Worm (Caenorhabditis elegans) whole organism, L4 larva: ENCODE results near the gene rfip-2.

Source experiments
- F44E2.7 ChIP-seq: fragments of 200-800 bp; sonication (Bioruptor generic); IDR thresholded peaks from 2 replicates; pipeline ENCODE4 v2.1.2; 2022; ENCODE audit warnings: missing genetic modification characterization, missing compliant biosample characterization
- R02D3.7 ChIP-seq: fragments of 150-350 bp; sonication (generic microtip); optimal IDR thresholded peaks from 3 replicates; lab custom pipeline; 2014; ENCODE audit warnings: missing biosample characterization, missing genetic modification characterization
- ZK337.2 ChIP-seq: fragments of 200-800 bp; sonication (Bioruptor generic); IDR thresholded peaks from 2 replicates; pipeline ENCODE4 v1.3.6; 2022; ENCODE audit warnings: missing genetic modification reagents, missing genetic modification characterization, missing compliant biosample characterization
- ZK546.5 ChIP-seq, 2 experiments: sonication (generic microtip); optimal IDR thresholded peaks; 2 replicates each; lab custom pipeline; 2017; ENCODE audit warnings: missing biosample characterization in 2 of 2, missing genetic modification characterization in 2 of 2
- aha-1 ChIP-seq: fragments of 150-350 bp; peaks from one replicate; lab custom pipeline; 2014; ENCODE audit warnings: missing biosample characterization, missing genetic modification characterization
- aly-2 ChIP-seq: sonication (generic microtip); optimal IDR thresholded peaks from 2 replicates; lab custom pipeline; 2018; ENCODE audit warnings: missing biosample characterization, missing genetic modification characterization
- attf-4 ChIP-seq: sonication (generic microtip); optimal IDR thresholded peaks from 3 replicates; lab custom pipeline; 2017; ENCODE audit warnings: missing biosample characterization, missing genetic modification characterization
- daf-12 ChIP-seq: fragments of 150-350 bp; optimal IDR thresholded peaks from 2 replicates; lab custom pipeline; 2014; ENCODE audit warnings: missing biosample characterization, missing genetic modification reagents, missing genetic modification characterization
- daf-16 ChIP-seq, 3 experiments: sonication (generic microtip); optimal IDR thresholded peaks; 2 replicates each; lab custom pipeline; 2016 to 2017; ENCODE audit warnings: missing genetic modification characterization in 3 of 3, missing genetic modification reagents in 3 of 3, mild to moderate bottlenecking in 2 of 3, missing compliant biosample characterization in 2 of 3, missing biosample characterization in 1 of 3, moderate library complexity in 1 of 3
- egl-43 ChIP-seq: fragments of 200-800 bp; sonication (Bioruptor generic); IDR thresholded peaks from 2 replicates; pipeline ENCODE4 v1.3.6; 2022; ENCODE audit warnings: missing genetic modification reagents, missing genetic modification characterization, missing compliant biosample characterization
- hlh-11 ChIP-seq: fragments of 200-800 bp; sonication (Bioruptor generic); optimal IDR thresholded peaks from 2 replicates; lab custom pipeline; 2018; ENCODE audit warnings: mild to moderate bottlenecking, missing genetic modification characterization, missing compliant biosample characterization
- hlh-30 ChIP-seq: sonication (generic microtip); optimal IDR thresholded peaks from 2 replicates; lab custom pipeline; 2017; ENCODE audit warnings: antibody characterized with exemption, mild to moderate bottlenecking, missing genetic modification characterization, missing compliant biosample characterization; ENCODE audit not compliant: insufficient read depth
- hmg-1.1 ChIP-seq: fragments of 200-800 bp; sonication (Bioruptor generic); IDR thresholded peaks from 2 replicates; pipeline ENCODE4 v1.3.6; 2022; ENCODE audit warnings: missing genetic modification reagents, missing genetic modification characterization, missing compliant biosample characterization
- lim-7 ChIP-seq: fragments of 200-800 bp; sonication (Bioruptor generic); IDR thresholded peaks from 2 replicates; pipeline ENCODE4 v1.3.6; 2022; ENCODE audit warnings: missing genetic modification characterization, missing compliant biosample characterization
- lin-13 ChIP-seq: fragments of 150-350 bp; optimal IDR thresholded peaks from 2 replicates; lab custom pipeline; 2014; ENCODE audit warnings: missing biosample characterization, missing genetic modification reagents, missing genetic modification characterization
- lin-38 ChIP-seq: fragments of 200-800 bp; sonication (Bioruptor generic); IDR thresholded peaks from 2 replicates; pipeline ENCODE4 v1.3.6; 2022; ENCODE audit warnings: missing genetic modification reagents, missing genetic modification characterization, missing compliant biosample characterization
- lsy-2 ChIP-seq, 2 experiments: fragments of 150-350 bp in 1 of 2; sonication (generic microtip) in 1 of 2; optimal IDR thresholded peaks; 2 replicates each; lab custom pipeline; 2014 to 2017; ENCODE audit warnings: missing biosample characterization in 2 of 2, missing genetic modification characterization in 2 of 2
- mep-1 ChIP-seq: fragments of 150-350 bp; sonication (generic microtip); optimal IDR thresholded peaks from 3 replicates; lab custom pipeline; 2014; ENCODE audit warnings: missing biosample characterization, missing genetic modification characterization
- mes-2 ChIP-seq: sonication (generic microtip); optimal IDR thresholded peaks from 2 replicates; lab custom pipeline; 2016; ENCODE audit warnings: missing genotype, mild to moderate bottlenecking, missing genetic modification characterization, missing compliant biosample characterization; ENCODE audit not compliant: poor library complexity, severe bottlenecking
- mxl-2 ChIP-seq: fragments of 200-800 bp; sonication (Bioruptor generic); conservative IDR thresholded peaks from 2 replicates; pipeline ENCODE4 v1.3.6; 2022; ENCODE audit warnings: missing genetic modification reagents, missing genetic modification characterization, missing compliant biosample characterization
- mxl-3 ChIP-seq: fragments of 200-800 bp; sonication (Bioruptor generic); optimal IDR thresholded peaks from 2 replicates; lab custom pipeline; 2018; ENCODE audit warnings: mild to moderate bottlenecking, missing genetic modification characterization, missing compliant biosample characterization
- nhr-11 ChIP-seq: fragments of 150-350 bp; optimal IDR thresholded peaks from 2 replicates; lab custom pipeline; 2014; ENCODE audit warnings: missing biosample characterization, missing genetic modification characterization
- nhr-111 ChIP-seq: fragments of 200-800 bp; sonication (Bioruptor generic); optimal IDR thresholded peaks from 2 replicates; lab custom pipeline; 2018; ENCODE audit warnings: mild to moderate bottlenecking, missing genetic modification characterization, missing compliant biosample characterization
- nhr-48 ChIP-seq: sonication (generic microtip); optimal IDR thresholded peaks from 2 replicates; lab custom pipeline; 2016; ENCODE audit warnings: mild to moderate bottlenecking, missing genetic modification characterization, missing compliant biosample characterization
- pha-4 ChIP-seq, 2 experiments: fragments of 150-350 bp in 1 of 2; fragments of 200-800 bp in 1 of 2; sonication (Bioruptor generic) in 1 of 2; IDR thresholded peaks in 1 of 2; optimal IDR thresholded peaks in 1 of 2; 2 replicates each; pipeline versions ENCODE4 v1.3.6 to Lab custom; 2014 to 2022; ENCODE audit warnings: missing genetic modification characterization in 2 of 2, missing genetic modification reagents in 2 of 2, missing biosample characterization in 1 of 2, missing compliant biosample characterization in 1 of 2
- pqm-1 ChIP-seq: sonication (generic microtip); optimal IDR thresholded peaks from 2 replicates; lab custom pipeline; 2017; ENCODE audit warnings: missing biosample characterization, missing genetic modification characterization
- set-16 ChIP-seq: fragments of 200-800 bp; sonication (Bioruptor generic); IDR thresholded peaks from 2 replicates; pipeline ENCODE4 v1.3.6; 2022; ENCODE audit warnings: missing genetic modification reagents, missing genetic modification characterization, missing compliant biosample characterization
- skn-1 ChIP-seq: fragments of 150-350 bp; optimal IDR thresholded peaks from 2 replicates; lab custom pipeline; 2014; ENCODE audit warnings: missing biosample characterization, missing genetic modification characterization
- snpc-4 ChIP-seq: fragments of 150-350 bp; optimal IDR thresholded peaks from 2 replicates; lab custom pipeline; 2014; ENCODE audit warnings: missing biosample characterization, missing genetic modification characterization
- spr-3 ChIP-seq: fragments of 200-800 bp; sonication (Bioruptor generic); optimal IDR thresholded peaks from 2 replicates; lab custom pipeline; 2018; ENCODE audit warnings: mild to moderate bottlenecking, missing genetic modification characterization, missing compliant biosample characterization
- tra-1 ChIP-seq: fragments of 200-800 bp; sonication (Bioruptor generic); IDR thresholded peaks from 2 replicates; pipeline ENCODE4 v1.3.6; 2022; ENCODE audit warnings: missing genetic modification reagents, missing genetic modification characterization, missing compliant biosample characterization

The rfip-2 gene

DNA sequence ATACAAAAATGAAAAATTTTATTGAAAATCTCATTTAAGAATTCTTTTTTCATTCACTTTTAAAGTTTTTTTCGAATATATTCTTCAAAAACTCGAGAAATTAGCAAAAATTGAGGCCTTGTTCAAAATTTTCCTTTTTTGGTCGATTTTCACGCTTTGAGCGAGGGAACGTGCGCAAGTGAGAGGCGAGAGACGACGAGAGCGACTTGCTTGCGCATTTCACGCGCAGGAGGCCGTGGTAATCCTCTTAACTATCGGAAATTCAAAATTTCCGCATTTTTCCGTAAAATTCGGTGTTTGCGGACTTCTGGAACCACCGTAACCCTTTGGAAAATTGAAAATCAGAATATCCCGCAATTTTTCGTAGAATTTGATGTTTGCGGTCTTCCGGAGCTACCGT, 6.3 kb downstream of the rfip-2 start:
- TF ChIP-seq hmg-1.1 (GFP tag; lab: Robert Waterston, UW) (peak; percentile 39; the same call in 1 of the 2 replicates), mes-2 (tag; lab: Kevin White, UChicago) (peak; percentile 34), aha-1 (tag; lab: Kevin White, UChicago) (peak; percentile 67), spr-3 (GFP tag; lab: Kevin White, UChicago) (no peak), daf-16 (GFP tag; optimal IDR thresholded peaks at IDR 0.05; lab: Kevin White, UChicago) (no peak), daf-16 (tag; optimal IDR thresholded peaks at IDR 0.05; lab: Kevin White, UChicago) (no peak), lin-38 (GFP tag; lab: Robert Waterston, UW) (peak; percentile 39; the same call in 1 of the 2 replicates), nhr-111 (GFP tag; lab: Kevin White, UChicago) (no peak), pqm-1 (tag; lab: Kevin White, UChicago) (no peak), mxl-3 (no peak), ZK337.2 (GFP tag; lab: Robert Waterston, UW) (0 out of 2 replicates have a peak, but pooled peaks have one; percentile 7)

DNA sequence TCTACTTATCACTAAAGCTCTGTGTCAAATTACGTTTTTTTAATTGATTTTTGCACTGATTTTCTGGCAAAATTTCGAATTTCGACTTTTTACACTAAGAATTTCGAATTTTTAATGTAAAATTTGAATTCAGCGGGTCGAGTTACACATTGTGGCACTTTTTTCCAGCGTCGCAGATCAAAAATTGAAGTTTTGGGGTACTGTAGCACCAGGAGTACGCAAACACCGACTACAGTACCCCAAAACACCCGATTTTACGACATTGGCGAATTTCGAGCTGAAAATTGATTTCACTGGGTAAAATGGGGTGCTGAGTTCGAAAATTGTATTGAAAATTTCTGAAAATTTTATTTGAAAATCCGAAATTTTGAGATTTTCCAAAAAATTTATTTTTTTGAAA, 8.8 kb downstream of the rfip-2 start:
- TF ChIP-seq lsy-2 (tag; optimal IDR thresholded peaks at IDR 0.05; lab: Kevin White, UChicago) (peak; percentile 2 to 89), hlh-11 (tag; lab: Kevin White, UChicago) (no peak), lin-13 (peak; percentile 89), ZK546.5 (tag; optimal IDR thresholded peaks at IDR 0.05; lab: Kevin White, UChicago) (no peak)

DNA sequence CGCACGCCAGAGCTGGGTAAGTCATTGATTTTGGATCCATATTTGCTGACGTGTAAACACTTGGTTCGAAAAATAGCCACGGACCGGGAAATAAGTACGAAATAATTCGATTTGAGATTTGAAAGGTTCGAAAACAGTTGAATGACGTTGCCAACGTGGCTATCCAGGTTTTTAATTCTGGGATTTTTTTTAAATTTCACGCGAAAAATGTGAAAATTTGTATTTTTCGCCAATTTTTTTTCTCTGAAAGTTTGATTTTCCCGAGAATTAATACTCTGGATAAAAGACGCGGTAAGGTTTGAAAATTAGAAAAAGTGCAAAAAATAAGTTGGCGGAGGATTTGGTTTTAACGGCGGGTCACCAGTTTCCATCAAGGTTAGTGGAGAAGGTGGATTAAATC, 17.2 kb downstream of the rfip-2 start, which contains the start of gene fbxc-48:
fbxc-48 (minus strand) TSS at position 101 of the 400 bp plus-strand sequence.
- TF ChIP-seq hlh-30 (tag; lab: Kevin White, UChicago) (no peak), skn-1 (tag; lab: Kevin White, UChicago) (no peak), nhr-48 (tag; lab: Kevin White, UChicago) (no peak)

DNA sequence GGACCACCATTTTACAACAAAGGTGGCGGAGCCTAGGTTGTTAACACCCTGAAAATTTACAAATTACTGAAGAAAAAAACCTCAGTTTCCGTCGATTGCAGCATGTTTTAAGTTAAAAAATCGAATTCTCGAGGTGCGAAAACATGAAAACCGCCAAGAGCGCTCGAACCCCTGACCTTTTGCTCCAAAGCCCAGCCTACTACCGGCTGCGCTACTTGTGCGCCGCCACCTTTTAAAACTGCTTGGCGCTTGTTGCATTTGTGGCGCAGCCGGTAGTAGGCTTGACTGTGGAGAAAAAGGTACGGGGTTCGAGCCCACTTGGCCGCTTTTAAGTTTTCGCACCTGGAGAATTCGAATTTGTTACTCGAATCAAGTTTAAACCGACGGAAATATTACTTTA, 26.6 kb downstream of the rfip-2 start, which contains the start of gene snt-6:
snt-6 (minus strand) TSS at position 58 of the 400 bp plus-strand sequence.
- TF ChIP-seq F44E2.7 (GFP tag; lab: Robert Waterston, UW) (0 out of 2 replicates have a peak, but pooled peaks have one; percentile 44), mep-1 (tag; lab: Kevin White, UChicago) (no peak), tra-1 (no peak), snpc-4 (tag; lab: Kevin White, UChicago) (no peak), lin-38 (GFP tag; lab: Robert Waterston, UW) (0 out of 2 replicates have a peak, but pooled peaks have one; percentile 7), pha-4 (GFP tag; IDR thresholded peaks at IDR 0.05; lab: Robert Waterston, UW) (0 out of 2 replicates have a peak, but pooled peaks have one; percentile 23), pha-4 (tag; optimal IDR thresholded peaks at IDR 0.05; lab: Kevin White, UChicago) (no peak), egl-43 (GFP tag; lab: Robert Waterston, UW) (peak; percentile 57; the same call in 1 of the 2 replicates), R02D3.7 (no peak), mxl-2 (GFP tag; lab: Robert Waterston, UW) (no peak), set-16 (peak; percentile 34; the same call in 1 of the 2 replicates)

DNA sequence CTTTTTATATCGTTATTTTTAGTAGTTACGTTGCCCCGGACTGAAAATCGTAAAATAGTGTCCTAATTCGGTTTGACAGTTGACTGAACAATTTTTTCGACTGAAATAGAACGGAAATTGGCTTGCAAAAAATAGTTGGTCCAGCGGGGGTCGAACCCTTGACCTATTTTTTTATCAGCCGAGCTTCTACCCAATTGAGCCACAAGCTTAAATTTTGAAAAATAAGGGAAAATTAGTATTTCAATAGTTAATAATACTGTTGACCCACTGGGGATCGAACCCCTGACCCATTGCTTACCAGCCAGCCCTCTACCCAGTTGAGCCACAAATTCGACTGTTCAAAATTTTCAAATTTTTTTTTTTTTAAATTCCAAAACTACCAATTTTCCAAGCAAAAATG, 28.3 kb downstream of the rfip-2 start:
- TF ChIP-seq nhr-11 = no peak
- TF ChIP-seq daf-12 = no peak
- TF ChIP-seq lim-7 = 0 out of 2 replicates have a peak, but pooled peaks have one; percentile 16
- no peak for TF ChIP-seq aly-2 (tag; lab: Kevin White, UChicago)
- no peak for TF ChIP-seq attf-4
- 0 out of 2 replicates have a peak, but pooled peaks have one; percentile 18 for TF ChIP-seq lin-38 (GFP tag; lab: Robert Waterston, UW)
